Fruit fly (Drosophila melanogaster) Kc167 (cell line): ENCODE results near the gene CG4198.

ENCODE experiments used
- Myc ChIP-seq: fragments of >200 bp; optimal IDR thresholded peaks from 2 replicates; lab custom pipeline; 2017; ENCODE audit warnings: missing external identifiers
- Sin3A ChIP-seq: fragments of >200 bp; optimal IDR thresholded peaks from 2 replicates; lab custom pipeline; 2018; ENCODE audit warnings: missing external identifiers
- h ChIP-seq: fragments of >200 bp; optimal IDR thresholded peaks from 3 replicates; lab custom pipeline; 2018; ENCODE audit warnings: missing external identifiers
- insv ChIP-seq: fragments of >200 bp; optimal IDR thresholded peaks from 3 replicates; lab custom pipeline; 2018; ENCODE audit warnings: missing external identifiers
- psq ChIP-seq: fragments of >200 bp; optimal IDR thresholded peaks from 2 replicates; lab custom pipeline; 2017; ENCODE audit warnings: missing external identifiers
- ttk ChIP-seq: sonication (Bioruptor generic); optimal IDR thresholded peaks from 2 replicates; lab custom pipeline; 2017; ENCODE audit warnings: missing external identifiers

The CG4198 gene

dm6 chrX:5311838-5312339, 1.2 kb upstream of the CG4198 start, which contains the start of the genes TrxT and dhd:
TSS of gene TrxT (minus strand) at chrX:5311888.
TSS of gene dhd (plus strand) at chrX:5312171.
- no peak for TF ChIP-seq insv (lab: Kevin White, UChicago)
- TF ChIP-seq psq (lab: Kevin White, UChicago): no peak
- TF ChIP-seq Myc (lab: Kevin White, UChicago): no peak
- TF ChIP-seq ttk (lab: Kevin White, UChicago): no peak
- TF ChIP-seq h (lab: Kevin White, UChicago): no peak
- no peak for TF ChIP-seq Sin3A (lab: Kevin White, UChicago)

- no peak for TF ChIP-seq ttk (lab: Kevin White, UChicago)
- no peak for TF ChIP-seq Myc (lab: Kevin White, UChicago)
- TF ChIP-seq Sin3A (lab: Kevin White, UChicago): no peak
- no peak for TF ChIP-seq h (lab: Kevin White, UChicago)
- TF ChIP-seq insv (lab: Kevin White, UChicago): no peak
- no peak for TF ChIP-seq psq (lab: Kevin White, UChicago)
Measured at dm6 chrX:5317170-5317569, 4.1 kb downstream of the CG4198 start, which contains the start of the genes CG15930 and Sas10. TSS of gene CG15930 (minus strand) at chrX:5317295. TSS of gene Sas10 (plus strand) at chrX:5317409.

- TF ChIP-seq ttk (lab: Kevin White, UChicago) (no peak), psq (lab: Kevin White, UChicago) (no peak), Sin3A (lab: Kevin White, UChicago) (no peak), h (lab: Kevin White, UChicago) (no peak), Myc (lab: Kevin White, UChicago) (no peak), insv (lab: Kevin White, UChicago) (no peak)
Measured at dm6 chrX:5322459-5322883, 9.4 kb downstream of the CG4198 start, which contains the start of gene Rnp4F. TSS of gene Rnp4F (minus strand) at chrX:5322696.

dm6 chrX:5323636-5324035, 10.6 kb downstream of the CG4198 start, which contains the start of gene Mcm3:
TSS of gene Mcm3 (plus strand) at chrX:5323855.
- TF ChIP-seq insv (lab: Kevin White, UChicago): no peak
- no peak for TF ChIP-seq psq (lab: Kevin White, UChicago)
- TF ChIP-seq Myc (lab: Kevin White, UChicago): no peak
- TF ChIP-seq h (lab: Kevin White, UChicago): no peak
- no peak for TF ChIP-seq ttk (lab: Kevin White, UChicago)
- TF ChIP-seq Sin3A (lab: Kevin White, UChicago): no peak

dm6 chrX:5329266-5329898, 16.3 kb downstream of the CG4198 start, which contains the start of the genes CG3309 and XRCC1:
TSS of gene CG3309 (minus strand) at chrX:5329347.
TSS of gene XRCC1 (plus strand) at chrX:5329876.
- TF ChIP-seq Sin3A (lab: Kevin White, UChicago) (no peak), psq (lab: Kevin White, UChicago) (no peak), ttk (lab: Kevin White, UChicago) (no peak), h (lab: Kevin White, UChicago) (no peak), Myc (lab: Kevin White, UChicago) (no peak), insv (lab: Kevin White, UChicago) (no peak)

- TF ChIP-seq insv (lab: Kevin White, UChicago): no peak
- no peak for TF ChIP-seq h (lab: Kevin White, UChicago)
- no peak for TF ChIP-seq psq (lab: Kevin White, UChicago)
- no peak for TF ChIP-seq ttk (lab: Kevin White, UChicago)
- no peak for TF ChIP-seq Myc (lab: Kevin White, UChicago)
- TF ChIP-seq Sin3A (lab: Kevin White, UChicago): no peak
Measured at dm6 chrX:5332259-5332862, 19.3 kb downstream of the CG4198 start, which contains the start of gene CanB. TSS of gene CanB (plus strand) at chrX:5332499.

- TF ChIP-seq ttk (lab: Kevin White, UChicago) (no peak), h (lab: Kevin White, UChicago) (no peak), Myc (lab: Kevin White, UChicago) (no peak), psq (lab: Kevin White, UChicago) (no peak), Sin3A (lab: Kevin White, UChicago) (no peak), insv (lab: Kevin White, UChicago) (no peak)
Measured at dm6 chrX:5336722-5337121, 23.7 kb downstream of the CG4198 start.

dm6 chrX:5337316-5337715, 24.3 kb downstream of the CG4198 start:
- no peak for TF ChIP-seq insv (lab: Kevin White, UChicago)
- no peak for TF ChIP-seq Myc (lab: Kevin White, UChicago)

dm6 chrX:5338435-5338834, 25.4 kb downstream of the CG4198 start:
- TF ChIP-seq ttk (lab: Kevin White, UChicago) (no peak), insv (lab: Kevin White, UChicago) (no peak)

dm6 chrX:5339970-5340369, 26.9 kb downstream of the CG4198 start, which contains the start of gene SK:
TSS of gene SK (plus strand) at chrX:5340236.
- TF ChIP-seq h (lab: Kevin White, UChicago) (no peak), Sin3A (lab: Kevin White, UChicago) (no peak), ttk (lab: Kevin White, UChicago) (no peak), insv (lab: Kevin White, UChicago) (no peak), Myc (lab: Kevin White, UChicago) (no peak), psq (lab: Kevin White, UChicago) (no peak)

dm6 chrX:5349899-5350575, 37.0 kb downstream of the CG4198 start:
- no peak for TF ChIP-seq h (lab: Kevin White, UChicago)
- no peak for TF ChIP-seq insv (lab: Kevin White, UChicago)
- TF ChIP-seq psq (lab: Kevin White, UChicago): no peak
- no peak for TF ChIP-seq Sin3A (lab: Kevin White, UChicago)
